Fruit fly (Drosophila melanogaster) whole organism, embryonic: ENCODE measurements around the gene CG43312.

Source experiments
- Adf1 ChIP-seq: fragments of 200-800 bp; sonication (Bioruptor generic); IDR thresholded peaks from 2 replicates; pipeline ENCODE4 v1.3.6; 2022; ENCODE audit warnings: missing biosample characterization, missing genetic modification characterization
- Asciz ChIP-seq: fragments of 200-800 bp; sonication (Bioruptor generic); optimal IDR thresholded peaks from 2 replicates; lab custom pipeline; 2017; ENCODE audit warnings: missing biosample characterization, mild to moderate bottlenecking, missing genetic modification characterization, missing genetic modification reagents
- CG10274 ChIP-seq: fragments of 200-800 bp; sonication (Bioruptor generic); optimal IDR thresholded peaks from 3 replicates; lab custom pipeline; 2017; ENCODE audit warnings: missing biosample characterization, mild to moderate bottlenecking, missing genetic modification characterization
- CG10959 ChIP-seq: fragments of 200-800 bp; sonication (Bioruptor generic); IDR thresholded peaks from 2 replicates; pipeline ENCODE4 v1.3.6; 2022; ENCODE audit warnings: missing biosample characterization, missing genetic modification characterization
- CG11456 ChIP-seq: fragments of 200-800 bp; sonication (Bioruptor generic); IDR thresholded peaks from 3 replicates; pipeline ENCODE4 v1.3.6; 2022; ENCODE audit warnings: missing biosample characterization, missing genetic modification characterization
- CG12299 ChIP-seq: fragments of 200-800 bp; sonication (Bioruptor generic); optimal IDR thresholded peaks from 2 replicates; lab custom pipeline; 2018; ENCODE audit warnings: missing biosample characterization, mild to moderate bottlenecking, missing genetic modification characterization
- CG13296 ChIP-seq: fragments of 200-800 bp; sonication (Bioruptor generic); optimal IDR thresholded peaks from 3 replicates; lab custom pipeline; 2018; ENCODE audit warnings: missing biosample characterization, mild to moderate bottlenecking, missing genetic modification characterization
- CG1529 ChIP-seq: fragments of 200-800 bp; sonication (Bioruptor generic); optimal IDR thresholded peaks from 3 replicates; lab custom pipeline; 2018; ENCODE audit warnings: missing biosample characterization, missing genetic modification characterization
- CG15696 ChIP-seq: fragments of 200-800 bp; sonication (Bioruptor generic); optimal IDR thresholded peaks from 2 replicates; lab custom pipeline; 2019; ENCODE audit warnings: missing biosample characterization, mild to moderate bottlenecking, missing genetic modification characterization, moderate library complexity
- CG16863 ChIP-seq: fragments of 200-800 bp; sonication (Bioruptor generic); optimal IDR thresholded peaks from 3 replicates; lab custom pipeline; 2016; ENCODE audit warnings: missing biosample characterization, missing genetic modification characterization
- CG18476 ChIP-seq: fragments of 200-800 bp; sonication (Bioruptor generic); optimal IDR thresholded peaks from 2 replicates; lab custom pipeline; 2016; ENCODE audit warnings: missing biosample characterization, mild to moderate bottlenecking, missing genetic modification characterization
- CG18599 ChIP-seq: fragments of 200-800 bp; sonication (Bioruptor generic); optimal IDR thresholded peaks from 3 replicates; lab custom pipeline; 2017; ENCODE audit warnings: missing biosample characterization, missing genetic modification characterization, mild to moderate bottlenecking, moderate library complexity, missing genetic modification reagents
- CG2678 ChIP-seq: fragments of 200-800 bp; sonication (Bioruptor generic); optimal IDR thresholded peaks from 3 replicates; lab custom pipeline; 2019; ENCODE audit warnings: missing biosample characterization, mild to moderate bottlenecking, missing genetic modification characterization, moderate library complexity
- CG2889 ChIP-seq: fragments of 200-800 bp; sonication (Bioruptor generic); IDR thresholded peaks from 3 replicates; pipeline ENCODE4 v1.3.6; 2022; ENCODE audit warnings: missing biosample characterization, missing genetic modification characterization
- CG32532 ChIP-seq: fragments of 200-800 bp; sonication (Bioruptor generic); IDR thresholded peaks from 2 replicates; pipeline ENCODE4 v1.3.6; 2022; ENCODE audit warnings: missing biosample characterization, missing genetic modification characterization
- CG3995 ChIP-seq: fragments of 200-800 bp; sonication (Bioruptor generic); optimal IDR thresholded peaks from 3 replicates; lab custom pipeline; 2016; ENCODE audit warnings: missing biosample characterization, missing genetic modification characterization
- CG4730 ChIP-seq: fragments of 200-800 bp; sonication (Bioruptor generic); IDR thresholded peaks from 2 replicates; pipeline ENCODE4 v1.3.6; 2022; ENCODE audit warnings: missing biosample characterization, missing genetic modification characterization
- CG5953 ChIP-seq: fragments of 200-800 bp; sonication (Bioruptor generic); IDR thresholded peaks from 2 replicates; pipeline ENCODE4 v1.3.6; 2022; ENCODE audit warnings: missing biosample characterization, missing genetic modification characterization
- CG6254 ChIP-seq: fragments of 200-800 bp; sonication (Bioruptor generic); optimal IDR thresholded peaks from 3 replicates; lab custom pipeline; 2017; ENCODE audit warnings: mild to moderate bottlenecking, missing biosample characterization, missing genetic modification reagents, missing genetic modification characterization
- CG7271 ChIP-seq: fragments of 200-800 bp; sonication (Bioruptor generic); optimal IDR thresholded peaks from 2 replicates; lab custom pipeline; 2018; ENCODE audit warnings: missing biosample characterization, mild to moderate bottlenecking, missing genetic modification characterization, moderate library complexity
- CG7839 ChIP-seq: fragments of 200-800 bp; sonication (Bioruptor generic); optimal IDR thresholded peaks from 3 replicates; lab custom pipeline; 2018; ENCODE audit warnings: missing biosample characterization, mild to moderate bottlenecking, missing genetic modification characterization, moderate library complexity
- CG9727 ChIP-seq: fragments of 200-800 bp; sonication (Bioruptor generic); optimal IDR thresholded peaks from 3 replicates; lab custom pipeline; 2017; ENCODE audit warnings: missing biosample characterization, mild to moderate bottlenecking, missing genetic modification characterization
- Fer1 ChIP-seq: fragments of 200-800 bp; sonication (Bioruptor generic); optimal IDR thresholded peaks from 2 replicates; lab custom pipeline; 2017; ENCODE audit warnings: missing biosample characterization, mild to moderate bottlenecking, missing genetic modification characterization
- Fer2 ChIP-seq: fragments of 200-800 bp; sonication (Bioruptor generic); optimal IDR thresholded peaks from 2 replicates; lab custom pipeline; 2018; ENCODE audit warnings: missing biosample characterization, mild to moderate bottlenecking, missing genetic modification characterization, moderate library complexity
- Hand ChIP-seq: fragments of 200-800 bp; sonication (Bioruptor generic); optimal IDR thresholded peaks from 2 replicates; lab custom pipeline; 2017; ENCODE audit warnings: mild to moderate bottlenecking, missing biosample characterization, missing genetic modification reagents, missing genetic modification characterization
- Kr ChIP-seq: fragments of 200-800 bp; sonication (Bioruptor generic); optimal IDR thresholded peaks from 2 replicates; lab custom pipeline; 2017; ENCODE audit warnings: missing biosample characterization, mild to moderate bottlenecking, missing genetic modification characterization
- Lhr ChIP-seq: fragments of 200-800 bp; sonication (Bioruptor generic); optimal IDR thresholded peaks from 3 replicates; lab custom pipeline; 2017; ENCODE audit warnings: mild to moderate bottlenecking, missing biosample characterization, missing genetic modification reagents, missing genetic modification characterization
- Med ChIP-seq: fragments of 200-800 bp; sonication (Bioruptor generic); peaks from one replicate; lab custom pipeline; 2016; ENCODE audit warnings: missing biosample characterization, missing genetic modification characterization, mild to moderate bottlenecking, inconsistent platforms, moderate library complexity
- Mrtf ChIP-seq: fragments of 200-800 bp; sonication (Bioruptor generic); IDR thresholded peaks from 3 replicates; pipeline ENCODE4 v1.3.6; 2022; ENCODE audit warnings: missing biosample characterization, missing genetic modification characterization
- Side ChIP-seq: fragments of 200-800 bp; sonication (Bioruptor generic); optimal IDR thresholded peaks from 2 replicates; lab custom pipeline; 2016; ENCODE audit warnings: missing biosample characterization, missing genetic modification characterization
- Xrp1 ChIP-seq: fragments of 200-800 bp; sonication (Bioruptor generic); IDR thresholded peaks from 2 replicates; pipeline ENCODE4 v1.3.6; 2022; ENCODE audit warnings: missing biosample characterization, missing genetic modification characterization
- ase ChIP-seq: fragments of 200-800 bp; sonication (Bioruptor generic); IDR thresholded peaks from 3 replicates; pipeline ENCODE4 v1.3.6; 2022; ENCODE audit warnings: missing biosample characterization, missing genetic modification characterization
- cato ChIP-seq: fragments of 200-800 bp; sonication (Bioruptor generic); optimal IDR thresholded peaks from 2 replicates; lab custom pipeline; 2016; ENCODE audit warnings: missing biosample characterization, missing genetic modification characterization, borderline replicate concordance
- cg ChIP-seq: fragments of 200-800 bp; sonication (Bioruptor generic); optimal IDR thresholded peaks from 3 replicates; lab custom pipeline; 2019; ENCODE audit warnings: missing biosample characterization, mild to moderate bottlenecking, missing genetic modification characterization, moderate library complexity
- chinmo ChIP-seq: fragments of 200-800 bp; sonication (Bioruptor generic); IDR thresholded peaks from 4 replicates; pipeline ENCODE4 v1.3.6; 2022; ENCODE audit warnings: missing biosample characterization, missing genetic modification characterization; ENCODE audit not compliant: partially characterized antibody
- cwo ChIP-seq: fragments of 200-800 bp; sonication (Bioruptor generic); optimal IDR thresholded peaks from 3 replicates; lab custom pipeline; 2017; ENCODE audit warnings: missing biosample characterization, missing genetic modification characterization, mild to moderate bottlenecking, moderate library complexity, missing genetic modification reagents
- da ChIP-seq: fragments of 200-800 bp; sonication (Bioruptor generic); optimal IDR thresholded peaks from 2 replicates; lab custom pipeline; 2016; ENCODE audit warnings: missing biosample characterization, missing genetic modification characterization
- esg ChIP-seq: fragments of 200-800 bp; sonication (Bioruptor generic); conservative IDR thresholded peaks from 2 replicates; pipeline ENCODE4 v1.3.6; 2022; ENCODE audit warnings: missing biosample characterization, missing genetic modification characterization
- ind ChIP-seq: fragments of 200-800 bp; sonication (Bioruptor generic); optimal IDR thresholded peaks from 3 replicates; lab custom pipeline; 2016; ENCODE audit warnings: missing biosample characterization, missing genetic modification characterization
- nmo ChIP-seq: fragments of 200-800 bp; sonication (Bioruptor generic); optimal IDR thresholded peaks from 2 replicates; lab custom pipeline; 2018; ENCODE audit warnings: missing biosample characterization, mild to moderate bottlenecking, missing genetic modification characterization, moderate library complexity
- phol ChIP-seq: fragments of 200-800 bp; sonication (Bioruptor generic); optimal IDR thresholded peaks from 3 replicates; lab custom pipeline; 2018; ENCODE audit warnings: missing biosample characterization, mild to moderate bottlenecking, missing genetic modification characterization, moderate library complexity
- sd ChIP-seq: fragments of 200-800 bp; sonication (Bioruptor generic); optimal IDR thresholded peaks from 3 replicates; lab custom pipeline; 2018; ENCODE audit warnings: missing biosample characterization, mild to moderate bottlenecking, missing genetic modification characterization, moderate library complexity
- sens-2 ChIP-seq: fragments of 200-800 bp; sonication (Bioruptor generic); IDR thresholded peaks from 2 replicates; pipeline ENCODE4 v1.3.6; 2022; ENCODE audit warnings: missing biosample characterization, missing genetic modification characterization
- shn ChIP-seq: fragments of 200-800 bp; sonication (Bioruptor generic); optimal IDR thresholded peaks from 3 replicates; lab custom pipeline; 2016; ENCODE audit warnings: missing biosample characterization, missing genetic modification characterization
- slbo ChIP-seq: fragments of 200-800 bp; sonication (Bioruptor generic); IDR thresholded peaks from 2 replicates; pipeline ENCODE4 v1.3.6; 2022; ENCODE audit warnings: missing biosample characterization, missing genetic modification characterization
- ssp ChIP-seq: fragments of 200-800 bp; sonication (Bioruptor generic); IDR thresholded peaks from 2 replicates; pipeline ENCODE4 v1.3.6; 2022; ENCODE audit warnings: missing biosample characterization, missing genetic modification characterization
- vfl ChIP-seq: fragments of 200-800 bp; sonication (Bioruptor generic); optimal IDR thresholded peaks from 2 replicates; lab custom pipeline; 2016; ENCODE audit warnings: missing biosample characterization, missing genetic modification characterization

CG43312 gene

dm6 chr3L:22458898-22459524, 42.4 kb upstream of the CG43312 start (continued):
- TF ChIP-seq CG15696 (peak; percentile 3), CG9727 (GFP tag; lab: Kevin White, UChicago) (peak; percentile 11), vfl (GFP tag; lab: Kevin White, UChicago) (no peak), nmo (GFP tag; lab: Kevin White, UChicago) (peak; percentile 13), Asciz (GFP tag; lab: Kevin White, UChicago) (peak; percentile 11), Adf1 (GFP tag; lab: Robert Waterston, UW) (peak; percentile 86), sd (tag; lab: Kevin White, UChicago) (peak; percentile 16), CG18599 (GFP tag; lab: Kevin White, UChicago) (no peak), Mrtf (no peak), Fer2 (no peak), Xrp1 (GFP tag; lab: Robert Waterston, UW) (0 out of 2 replicates have a peak, but pooled peaks have one; percentile 11), CG5953 (GFP tag; lab: Robert Waterston, UW) (no peak), ase (GFP tag; lab: Robert Waterston, UW) (no peak), chinmo (GFP tag; lab: Robert Waterston, UW) (0 out of 4 replicates have a peak, but pooled peaks have one; percentile 33), CG2889 (no peak), cato (no peak), ssp (GFP tag; lab: Robert Waterston, UW) (no peak)
- TF ChIP-seq, all 482 proteins: peak for 22

- TF ChIP-seq CG6254: no peak
- no peak for TF ChIP-seq sens-2 (GFP tag; lab: Robert Waterston, UW)
- TF ChIP-seq CG1529 (GFP tag; lab: Kevin White, UChicago): no peak
- no peak for TF ChIP-seq CG10274 (GFP tag; lab: Kevin White, UChicago)
- no peak for TF ChIP-seq Side (GFP tag; lab: Kevin White, UChicago)
- TF ChIP-seq CG32532 (GFP tag; lab: Robert Waterston, UW): no peak
- no peak for TF ChIP-seq cg (GFP tag; lab: Kevin White, UChicago)
Observed at dm6 chr3L:22460428-22460827, 41.0 kb upstream of the CG43312 start.

- TF ChIP-seq phol (tag; lab: Kevin White, UChicago): peak; percentile 16
- peak; percentile 29 for TF ChIP-seq CG7839
- TF ChIP-seq slbo: peak; percentile 35
- TF ChIP-seq CG12299: no peak
- peak; percentile 86 for TF ChIP-seq CG3995 (GFP tag; lab: Kevin White, UChicago)
- TF ChIP-seq Hand: no peak
- peak; percentile 76 for TF ChIP-seq Med
- no peak for TF ChIP-seq da (GFP tag; lab: Kevin White, UChicago)
- TF ChIP-seq CG7271 (tag; lab: Kevin White, UChicago): no peak
- TF ChIP-seq CG4730: no peak
- TF ChIP-seq cwo: peak; percentile 20
- TF ChIP-seq CG11456 (GFP tag; lab: Robert Waterston, UW): no peak
- TF ChIP-seq shn: no peak
- no peak for TF ChIP-seq esg
- TF ChIP-seq ind (GFP tag; lab: Kevin White, UChicago): peak; percentile 14
- no peak for TF ChIP-seq Kr (GFP tag; lab: Kevin White, UChicago)
- TF ChIP-seq CG6254: no peak
- TF ChIP-seq CG2678: peak; percentile 13
- no peak for TF ChIP-seq CG10959 (GFP tag; lab: Robert Waterston, UW)
- no peak for TF ChIP-seq Lhr (GFP tag; lab: Kevin White, UChicago)
- TF ChIP-seq CG16863 (GFP tag; lab: Kevin White, UChicago): no peak
- TF ChIP-seq Fer1 (GFP tag; lab: Kevin White, UChicago): no peak
- TF ChIP-seq CG18476 (GFP tag; lab: Kevin White, UChicago): no peak
- no peak for TF ChIP-seq CG13296 (GFP tag; lab: Kevin White, UChicago)
Observed at dm6 chr3L:22460918-22461634, 40.3 kb upstream of the CG43312 start, which contains the start of gene laza. Gene laza (minus strand): TSS chr3L:22461131.
